Worm (Caenorhabditis elegans): Measurements from ENCODE around the gene sdz-36.

Gene sdz-36

ce11 chrIV:9717844-9718243 is 27.1 kb downstream of the sdz-36 start:
- TF ChIP-seq ztf-11 (tag; optimal IDR thresholded peaks at IDR 0.05), result no peak
- TF ChIP-seq elt-1 (tag; optimal IDR thresholded peaks at IDR 0.05; ENCODE audit: borderline replicate concordance, insufficient read depth), result no peak
- TF ChIP-seq nhr-28 (tag; optimal IDR thresholded peaks at IDR 0.05), result no peak
- no peak for TF ChIP-seq unc-62 (GFP tag; optimal IDR thresholded peaks at IDR 0.05)
- no peak for TF ChIP-seq snpc-4 (tag; optimal IDR thresholded peaks at IDR 0.05)

- TF ChIP-seq unc-120 (tag; optimal IDR thresholded peaks at IDR 0.05; ENCODE audit: poor library complexity, severe bottlenecking), result peak; percentile 75
- TF ChIP-seq mls-2 (tag; optimal IDR thresholded peaks at IDR 0.05), result no peak
- TF ChIP-seq lsy-2 (tag; optimal IDR thresholded peaks at IDR 0.05), result peak; percentile 47
- TF ChIP-seq elt-3 (tag; optimal IDR thresholded peaks at IDR 0.05), result no peak
- TF ChIP-seq nhr-76 (tag; optimal IDR thresholded peaks at IDR 0.05), result no peak
- TF ChIP-seq mep-1 (tag; optimal IDR thresholded peaks at IDR 0.05), result peak; percentile 20
- no peak for TF ChIP-seq snpc-4 (tag; optimal IDR thresholded peaks at IDR 0.05)
- TF ChIP-seq unc-62 (GFP tag; optimal IDR thresholded peaks at IDR 0.05), result peak; percentile 75
- no peak for TF ChIP-seq blmp-1 (tag; optimal IDR thresholded peaks at IDR 0.05)
- no peak for TF ChIP-seq nhr-12 (tag; optimal IDR thresholded peaks at IDR 0.05)
- no peak for TF ChIP-seq ces-1 (GFP tag; optimal IDR thresholded peaks at IDR 0.05)
- TF ChIP-seq tbx-8 (GFP tag; optimal IDR thresholded peaks at IDR 0.05), result no peak
Observed at ce11 chrIV:9718396-9718795, 27.7 kb downstream of the sdz-36 start.

- TF ChIP-seq hlh-1 (tag; optimal IDR thresholded peaks at IDR 0.05), result no peak
- no peak for TF ChIP-seq zip-8 (tag; optimal IDR thresholded peaks at IDR 0.05)
- TF ChIP-seq blmp-1 (tag; optimal IDR thresholded peaks at IDR 0.05), result no peak
- no peak for TF ChIP-seq drap-1 (GFP tag; optimal IDR thresholded peaks at IDR 0.05)
- TF ChIP-seq ces-1 (GFP tag; optimal IDR thresholded peaks at IDR 0.05), result no peak
- no peak for TF ChIP-seq mab-5 (tag; optimal IDR thresholded peaks at IDR 0.05)
- no peak for TF ChIP-seq tbx-8 (GFP tag; optimal IDR thresholded peaks at IDR 0.05)
- TF ChIP-seq ceh-39 (tag; optimal IDR thresholded peaks at IDR 0.05), result no peak
- no peak for TF ChIP-seq mep-1 (tag; optimal IDR thresholded peaks at IDR 0.05)
- no peak for TF ChIP-seq nhr-12 (tag; optimal IDR thresholded peaks at IDR 0.05)
Observed at ce11 chrIV:9723185-9723584, 32.4 kb downstream of the sdz-36 start.

- no peak for TF ChIP-seq M03D4.4 (tag; optimal IDR thresholded peaks at IDR 0.05)
- TF ChIP-seq tbx-8 (GFP tag; optimal IDR thresholded peaks at IDR 0.05), result no peak
- no peak for TF ChIP-seq nhr-76 (tag; optimal IDR thresholded peaks at IDR 0.05)
- no peak for TF ChIP-seq ham-2 (GFP tag; optimal IDR thresholded peaks at IDR 0.05)
- no peak for TF ChIP-seq zip-8 (tag; optimal IDR thresholded peaks at IDR 0.05)
- no peak for TF ChIP-seq blmp-1 (tag; optimal IDR thresholded peaks at IDR 0.05)
- no peak for TF ChIP-seq lsy-2 (tag; optimal IDR thresholded peaks at IDR 0.05)
Observed at ce11 chrIV:9724948-9725347, 34.2 kb downstream of the sdz-36 start, which contains the start of the genes nhr-138 and C28D4.18. Gene nhr-138 (plus strand): TSS chrIV:9725251. Gene C28D4.18 (plus strand): TSS chrIV:9725280.

- TF ChIP-seq mls-2 (tag; optimal IDR thresholded peaks at IDR 0.05) (no peak), nhr-12 (tag; optimal IDR thresholded peaks at IDR 0.05) (no peak), nhr-28 (tag; optimal IDR thresholded peaks at IDR 0.05) (no peak)
Observed at ce11 chrIV:9725468-9725985, 34.8 kb downstream of the sdz-36 start.

- no peak for TF ChIP-seq ces-1 (GFP tag; optimal IDR thresholded peaks at IDR 0.05)
- TF ChIP-seq lin-32 (GFP tag; optimal IDR thresholded peaks at IDR 0.05), result no peak
- TF ChIP-seq mls-2 (tag; optimal IDR thresholded peaks at IDR 0.05), result no peak
- TF ChIP-seq lsy-2 (tag; optimal IDR thresholded peaks at IDR 0.05), result no peak
- TF ChIP-seq flh-1 (GFP tag; optimal IDR thresholded peaks at IDR 0.05), result no peak
- no peak for TF ChIP-seq nhr-12 (tag; optimal IDR thresholded peaks at IDR 0.05)
- no peak for TF ChIP-seq ceh-43 (GFP tag; optimal IDR thresholded peaks at IDR 0.05)
- TF ChIP-seq ceh-83 (GFP tag; optimal IDR thresholded peaks at IDR 0.05), result no peak
- no peak for TF ChIP-seq sptf-1 (tag; optimal IDR thresholded peaks at IDR 0.05)
- no peak for TF ChIP-seq unc-39 (tag; optimal IDR thresholded peaks at IDR 0.05)
- TF ChIP-seq bed-3 (GFP tag; optimal IDR thresholded peaks at IDR 0.05), result no peak
- no peak for TF ChIP-seq unc-62 (GFP tag; optimal IDR thresholded peaks at IDR 0.05)
- TF ChIP-seq snpc-4 (tag; optimal IDR thresholded peaks at IDR 0.05), result no peak
- no peak for TF ChIP-seq ztf-11 (tag; optimal IDR thresholded peaks at IDR 0.05)
- TF ChIP-seq nhr-2 (tag; optimal IDR thresholded peaks at IDR 0.05), result no peak
- TF ChIP-seq elt-3 (tag; optimal IDR thresholded peaks at IDR 0.05), result no peak
- no peak for TF ChIP-seq blmp-1 (tag; optimal IDR thresholded peaks at IDR 0.05)
- no peak for TF ChIP-seq zip-8 (tag; optimal IDR thresholded peaks at IDR 0.05)
Observed at ce11 chrIV:9727217-9727616, 36.5 kb downstream of the sdz-36 start.

All from whole organism, mixed stage, embryonic.